Worm (Caenorhabditis elegans): ENCODE measurements around the gene trr-1.

Gene trr-1

DNA sequence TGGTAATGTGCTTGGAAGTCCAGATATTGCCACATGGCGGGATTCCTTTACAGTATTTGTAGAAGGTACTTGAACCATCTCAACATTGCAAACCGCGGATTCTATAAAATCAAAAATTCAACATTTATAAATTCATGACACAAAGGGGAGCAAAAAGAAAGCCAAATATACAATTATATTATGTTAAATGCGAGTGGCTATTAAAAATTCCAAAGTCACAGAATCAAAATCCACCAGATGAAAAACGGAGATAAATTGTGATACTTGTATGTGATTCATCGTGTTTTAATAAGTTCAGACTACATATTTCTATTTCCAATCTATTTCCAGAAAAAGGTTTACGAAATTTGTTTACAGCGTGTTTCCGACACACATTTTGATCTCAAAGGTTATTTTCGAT is 42.2 kb downstream of the trr-1 start, which contains the start of gene din-1:
Gene din-1, minus strand, starts transcription at position 101 of the 400 bp plus-strand sequence.
- no peak for TF ChIP-seq tbx-11 (GFP tag; IDR thresholded peaks at IDR 0.05)
- no peak for TF ChIP-seq B0310.2 (tag; optimal IDR thresholded peaks at IDR 0.05)
- no peak for TF ChIP-seq hmbx-1 (tag; optimal IDR thresholded peaks at IDR 0.05)
- TF ChIP-seq hmg-4 (GFP tag; optimal IDR thresholded peaks at IDR 0.05): no peak
- TF ChIP-seq pes-1 (GFP tag; IDR thresholded peaks at IDR 0.05): no peak
- no peak for TF ChIP-seq ceh-36 (tag; optimal IDR thresholded peaks at IDR 0.05)
- no peak for TF ChIP-seq flt-1 (GFP tag; IDR thresholded peaks at IDR 0.05)
- TF ChIP-seq tbx-37 (GFP tag; conservative IDR thresholded peaks at IDR 0.05): no peak
- TF ChIP-seq ceh-13 (GFP tag; optimal IDR thresholded peaks at IDR 0.05): no peak
- TF ChIP-seq F13C5.2 (tag; optimal IDR thresholded peaks at IDR 0.05): no peak
- TF ChIP-seq ama-1 (optimal IDR thresholded peaks at IDR 0.05): no peak
- TF ChIP-seq ets-7 (tag; optimal IDR thresholded peaks at IDR 0.05): no peak
- no peak for TF ChIP-seq scrt-1 (GFP tag; IDR thresholded peaks at IDR 0.05)
- no peak for TF ChIP-seq aly-1 (tag; optimal IDR thresholded peaks at IDR 0.05)
- no peak for TF ChIP-seq tra-4 (tag; optimal IDR thresholded peaks at IDR 0.05)
- TF ChIP-seq sea-1 (GFP tag; conservative IDR thresholded peaks at IDR 0.05): no peak
- no peak for TF ChIP-seq hnd-1 (tag; optimal IDR thresholded peaks at IDR 0.05)

DNA sequence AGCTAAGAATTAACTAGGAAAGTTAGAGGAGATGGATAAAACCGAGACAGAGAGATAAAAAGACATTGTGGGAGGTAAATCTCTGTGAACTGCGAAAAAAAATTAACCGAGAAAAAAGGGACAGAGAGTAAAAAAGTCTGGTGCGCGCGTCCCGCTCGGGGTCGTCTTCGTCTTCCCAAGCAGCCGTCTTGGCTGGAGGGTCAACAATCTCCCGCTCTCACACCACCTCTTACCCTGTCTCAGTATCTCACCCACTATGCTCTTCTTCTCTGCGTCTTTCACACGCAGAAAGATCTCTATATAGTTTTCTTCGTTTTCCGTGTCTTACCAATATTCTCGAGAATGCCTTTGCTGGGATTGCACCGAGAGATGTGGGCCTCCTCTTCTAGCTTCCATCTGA is 43.0 kb downstream of the trr-1 start:
- TF ChIP-seq hmg-4 (GFP tag; optimal IDR thresholded peaks at IDR 0.05) (peak; percentile 63), tbx-11 (GFP tag; IDR thresholded peaks at IDR 0.05) (no peak)

DNA sequence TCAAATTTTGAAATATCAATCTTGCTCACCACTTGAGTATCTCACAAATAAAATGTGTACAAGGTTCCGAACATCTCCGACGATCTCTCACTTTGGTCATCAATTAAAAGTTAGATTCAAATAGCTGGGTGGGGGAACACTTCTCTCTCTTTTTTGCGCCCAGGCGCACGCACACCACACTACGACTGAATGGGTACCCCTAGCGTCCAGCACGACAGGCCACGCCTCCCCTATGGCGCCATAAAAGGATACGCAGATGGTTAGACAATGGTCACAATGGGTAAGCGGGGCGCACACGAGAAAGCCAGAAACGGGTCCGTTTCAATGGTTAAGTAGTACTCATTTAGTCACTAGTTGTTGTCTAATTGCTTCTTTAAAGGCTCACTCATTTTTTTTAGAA is 45.8 kb downstream of the trr-1 start:
- no peak for TF ChIP-seq scrt-1 (GFP tag; IDR thresholded peaks at IDR 0.05)
- no peak for TF ChIP-seq ets-7 (tag; optimal IDR thresholded peaks at IDR 0.05)
- no peak for TF ChIP-seq tra-4 (tag; optimal IDR thresholded peaks at IDR 0.05)
- no peak for TF ChIP-seq aly-1 (tag; optimal IDR thresholded peaks at IDR 0.05)
- no peak for TF ChIP-seq flt-1 (GFP tag; IDR thresholded peaks at IDR 0.05)
- TF ChIP-seq tbx-37 (GFP tag; conservative IDR thresholded peaks at IDR 0.05): no peak
- TF ChIP-seq pes-1 (GFP tag; IDR thresholded peaks at IDR 0.05): no peak
- peak; percentile 3 for TF ChIP-seq hmg-4 (GFP tag; optimal IDR thresholded peaks at IDR 0.05)
- TF ChIP-seq F13C5.2 (tag; optimal IDR thresholded peaks at IDR 0.05): no peak
- no peak for TF ChIP-seq tbx-11 (GFP tag; IDR thresholded peaks at IDR 0.05)
- TF ChIP-seq ceh-36 (tag; optimal IDR thresholded peaks at IDR 0.05): no peak
- TF ChIP-seq B0310.2 (tag; optimal IDR thresholded peaks at IDR 0.05): peak; percentile 8
- no peak for TF ChIP-seq hnd-1 (tag; optimal IDR thresholded peaks at IDR 0.05)
- no peak for TF ChIP-seq ceh-13 (GFP tag; optimal IDR thresholded peaks at IDR 0.05)
- 0 out of 2 replicates have a peak, but pooled peaks have one; percentile 9 for TF ChIP-seq sea-1 (GFP tag; conservative IDR thresholded peaks at IDR 0.05)
- no peak for TF ChIP-seq ama-1 (optimal IDR thresholded peaks at IDR 0.05)
- TF ChIP-seq hmbx-1 (tag; optimal IDR thresholded peaks at IDR 0.05): no peak

ce11 chrII:11627904-11628303 is 47.8 kb downstream of the trr-1 start:
- TF ChIP-seq F13C5.2 (tag; optimal IDR thresholded peaks at IDR 0.05) (no peak), tbx-37 (GFP tag; conservative IDR thresholded peaks at IDR 0.05) (no peak), pes-1 (GFP tag; IDR thresholded peaks at IDR 0.05) (no peak), tbx-11 (GFP tag; IDR thresholded peaks at IDR 0.05) (no peak), hmg-4 (GFP tag; optimal IDR thresholded peaks at IDR 0.05) (no peak), sea-1 (GFP tag; conservative IDR thresholded peaks at IDR 0.05) (no peak), hmbx-1 (tag; optimal IDR thresholded peaks at IDR 0.05) (no peak)

DNA sequence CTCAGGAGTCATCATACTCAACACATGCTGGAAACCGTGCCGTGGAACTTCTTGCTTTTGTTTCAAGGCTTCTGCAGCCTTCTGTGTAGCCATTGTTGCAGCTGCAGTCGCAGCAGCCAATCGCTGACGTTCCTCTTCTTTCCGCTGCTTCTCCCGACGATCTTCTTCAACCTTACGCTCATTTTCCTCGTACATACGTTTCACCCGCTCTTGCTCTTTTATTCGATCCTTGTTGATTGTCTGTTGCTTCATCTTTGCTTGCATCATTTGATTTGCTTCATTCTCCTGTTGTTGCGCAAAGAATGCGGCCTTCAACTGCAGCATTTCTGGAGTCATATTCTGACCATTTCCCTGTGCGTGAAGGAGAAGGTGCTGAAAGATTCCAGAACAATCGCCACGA is 53.1 kb downstream of the trr-1 start:
- TF ChIP-seq hnd-1 (tag; optimal IDR thresholded peaks at IDR 0.05) (no peak), aly-1 (tag; optimal IDR thresholded peaks at IDR 0.05) (peak; percentile 63), tbx-11 (GFP tag; IDR thresholded peaks at IDR 0.05) (no peak)

ce11 chrII:11621576-11621975 is 54.2 kb downstream of the trr-1 start:
- TF ChIP-seq tra-4 (tag; optimal IDR thresholded peaks at IDR 0.05) (no peak), scrt-1 (GFP tag; IDR thresholded peaks at IDR 0.05) (no peak), tbx-11 (GFP tag; IDR thresholded peaks at IDR 0.05) (no peak), F13C5.2 (tag; optimal IDR thresholded peaks at IDR 0.05) (no peak), ceh-13 (GFP tag; optimal IDR thresholded peaks at IDR 0.05) (no peak), B0310.2 (tag; optimal IDR thresholded peaks at IDR 0.05) (no peak), aly-1 (tag; optimal IDR thresholded peaks at IDR 0.05) (no peak), hmg-4 (GFP tag; optimal IDR thresholded peaks at IDR 0.05) (no peak), hmbx-1 (tag; optimal IDR thresholded peaks at IDR 0.05) (no peak), ets-7 (tag; optimal IDR thresholded peaks at IDR 0.05) (no peak), pes-1 (GFP tag; IDR thresholded peaks at IDR 0.05) (no peak), ceh-36 (tag; optimal IDR thresholded peaks at IDR 0.05) (no peak), hnd-1 (tag; optimal IDR thresholded peaks at IDR 0.05) (no peak), ama-1 (optimal IDR thresholded peaks at IDR 0.05) (no peak), tbx-37 (GFP tag; conservative IDR thresholded peaks at IDR 0.05) (no peak), sea-1 (GFP tag; conservative IDR thresholded peaks at IDR 0.05) (no peak)

ce11 chrII:11620630-11621246 is 55.0 kb downstream of the trr-1 start:
- TF ChIP-seq F13C5.2 (tag; optimal IDR thresholded peaks at IDR 0.05) (no peak), tbx-37 (GFP tag; conservative IDR thresholded peaks at IDR 0.05) (no peak), ceh-13 (GFP tag; optimal IDR thresholded peaks at IDR 0.05) (no peak), scrt-1 (GFP tag; IDR thresholded peaks at IDR 0.05) (no peak), flt-1 (GFP tag; IDR thresholded peaks at IDR 0.05) (no peak), hmbx-1 (tag; optimal IDR thresholded peaks at IDR 0.05) (no peak), hnd-1 (tag; optimal IDR thresholded peaks at IDR 0.05) (no peak), sea-1 (GFP tag; conservative IDR thresholded peaks at IDR 0.05) (no peak), ceh-36 (tag; optimal IDR thresholded peaks at IDR 0.05) (no peak), hmg-4 (GFP tag; optimal IDR thresholded peaks at IDR 0.05) (no peak), B0310.2 (tag; optimal IDR thresholded peaks at IDR 0.05) (no peak), pes-1 (GFP tag; IDR thresholded peaks at IDR 0.05) (no peak), ama-1 (optimal IDR thresholded peaks at IDR 0.05) (no peak), tra-4 (tag; optimal IDR thresholded peaks at IDR 0.05) (no peak), tbx-11 (GFP tag; IDR thresholded peaks at IDR 0.05) (no peak), aly-1 (tag; optimal IDR thresholded peaks at IDR 0.05) (no peak), ets-7 (tag; optimal IDR thresholded peaks at IDR 0.05) (no peak)

Data from whole organism, early embryonic.